Worm (Caenorhabditis elegans) whole organism, L4 larva: Measurements from ENCODE around the gene mfsd-13.2.

ENCODE experiments used
- D1046.2 ChIP-seq: fragments of 200-800 bp; sonication (Bioruptor generic); IDR thresholded peaks from 2 replicates; pipeline ENCODE4 v1.3.6; 2022; ENCODE audit warnings: missing genetic modification characterization, missing compliant biosample characterization
- F26F4.8 ChIP-seq: fragments of 200-800 bp; sonication (Bioruptor generic); conservative IDR thresholded peaks from 2 replicates; pipeline ENCODE4 v1.3.6; 2022; ENCODE audit warnings: missing genetic modification characterization, missing compliant biosample characterization
- T20F7.1 ChIP-seq: fragments of 200-800 bp; sonication (Bioruptor generic); optimal IDR thresholded peaks from 2 replicates; lab custom pipeline; 2018; ENCODE audit warnings: mild to moderate bottlenecking, missing genetic modification characterization, missing compliant biosample characterization
- Y5F2A.4 ChIP-seq: fragments of 200-800 bp; sonication (Bioruptor generic); optimal IDR thresholded peaks from 2 replicates; lab custom pipeline; 2018; ENCODE audit warnings: mild to moderate bottlenecking, missing genetic modification characterization, missing compliant biosample characterization
- ZK337.2 ChIP-seq: fragments of 200-800 bp; sonication (Bioruptor generic); IDR thresholded peaks from 2 replicates; pipeline ENCODE4 v1.3.6; 2022; ENCODE audit warnings: missing genetic modification reagents, missing genetic modification characterization, missing compliant biosample characterization
- ZK546.5 ChIP-seq, 2 experiments: sonication (generic microtip); optimal IDR thresholded peaks; 2 replicates each; lab custom pipeline; 2017; ENCODE audit warnings: missing biosample characterization in 2 of 2, missing genetic modification characterization in 2 of 2
- aha-1 ChIP-seq: fragments of 150-350 bp; peaks from one replicate; lab custom pipeline; 2014; ENCODE audit warnings: missing biosample characterization, missing genetic modification characterization
- ama-1 ChIP-seq: fragments of 150-350 bp; optimal IDR thresholded peaks from 2 replicates; lab custom pipeline; 2014; ENCODE audit warnings: inconsistent platforms, mixed read lengths
- ceh-20 ChIP-seq: fragments of 200-800 bp; sonication (Bioruptor generic); IDR thresholded peaks from 2 replicates; pipeline ENCODE4 v1.3.6; 2022; ENCODE audit warnings: missing genetic modification reagents, missing genetic modification characterization, missing compliant biosample characterization
- ces-1 ChIP-seq: fragments of 150-350 bp; sonication (generic microtip); optimal IDR thresholded peaks from 4 replicates; lab custom pipeline; 2014; ENCODE audit warnings: missing biosample characterization, missing genetic modification reagents, missing genetic modification characterization
- daf-8 ChIP-seq: fragments of 200-800 bp; sonication (Bioruptor generic); IDR thresholded peaks from 2 replicates; pipeline ENCODE4 v1.3.6; 2022; ENCODE audit warnings: missing genetic modification characterization, missing compliant biosample characterization
- dmd-6 ChIP-seq: fragments of 200-800 bp; sonication (Bioruptor generic); IDR thresholded peaks from 2 replicates; pipeline ENCODE4 v1.3.6; 2022; ENCODE audit warnings: missing genetic modification reagents, missing genetic modification characterization, missing compliant biosample characterization
- dmd-8 ChIP-seq: fragments of 200-800 bp; sonication (Bioruptor generic); IDR thresholded peaks from 2 replicates; pipeline ENCODE4 v1.3.6; 2022; ENCODE audit warnings: missing genetic modification characterization, missing compliant biosample characterization
- dmd-9 ChIP-seq: fragments of 200-800 bp; sonication (Bioruptor generic); IDR thresholded peaks from 2 replicates; pipeline ENCODE4 v1.3.6; 2022; ENCODE audit warnings: missing genetic modification reagents, missing genetic modification characterization, missing compliant biosample characterization
- dve-1 ChIP-seq: sonication (generic microtip); optimal IDR thresholded peaks from 2 replicates; lab custom pipeline; 2017; ENCODE audit warnings: antibody characterized with exemption, mild to moderate bottlenecking, missing genetic modification characterization, missing compliant biosample characterization; ENCODE audit not compliant: insufficient read depth
- egl-27 ChIP-seq: sonication (generic microtip); optimal IDR thresholded peaks from 3 replicates; lab custom pipeline; 2017; ENCODE audit warnings: missing biosample characterization, missing genetic modification reagents, missing genetic modification characterization
- hif-1 ChIP-seq, 2 experiments: sonication (generic microtip); optimal IDR thresholded peaks; 2 replicates each; lab custom pipeline; 2016 to 2017; ENCODE audit warnings: missing compliant biosample characterization in 2 of 2, missing genetic modification characterization in 2 of 2, missing genetic modification reagents in 2 of 2, missing genotype in 2 of 2, mild to moderate bottlenecking in 1 of 2
- hlh-11 ChIP-seq: fragments of 200-800 bp; sonication (Bioruptor generic); optimal IDR thresholded peaks from 2 replicates; lab custom pipeline; 2018; ENCODE audit warnings: mild to moderate bottlenecking, missing genetic modification characterization, missing compliant biosample characterization
- hlh-30 ChIP-seq: sonication (generic microtip); optimal IDR thresholded peaks from 2 replicates; lab custom pipeline; 2017; ENCODE audit warnings: antibody characterized with exemption, mild to moderate bottlenecking, missing genetic modification characterization, missing compliant biosample characterization; ENCODE audit not compliant: insufficient read depth
- hmg-1.1 ChIP-seq: fragments of 200-800 bp; sonication (Bioruptor generic); IDR thresholded peaks from 2 replicates; pipeline ENCODE4 v1.3.6; 2022; ENCODE audit warnings: missing genetic modification reagents, missing genetic modification characterization, missing compliant biosample characterization
- jun-1 ChIP-seq: fragments of 150-350 bp; optimal IDR thresholded peaks from 2 replicates; lab custom pipeline; 2014; ENCODE audit warnings: missing biosample characterization, missing genetic modification reagents, missing genetic modification characterization
- lin-1 ChIP-seq: fragments of 200-800 bp; sonication (Bioruptor generic); IDR thresholded peaks from 2 replicates; pipeline ENCODE4 v1.3.6; 2022; ENCODE audit warnings: missing genetic modification reagents, missing genetic modification characterization, missing compliant biosample characterization
- lin-13 ChIP-seq: fragments of 150-350 bp; optimal IDR thresholded peaks from 2 replicates; lab custom pipeline; 2014; ENCODE audit warnings: missing biosample characterization, missing genetic modification reagents, missing genetic modification characterization
- lin-29 ChIP-seq: fragments of 200-800 bp; sonication (Bioruptor generic); IDR thresholded peaks from 2 replicates; pipeline ENCODE4 v1.3.6; 2022; ENCODE audit warnings: missing genetic modification reagents, missing genetic modification characterization, missing compliant biosample characterization
- lin-38 ChIP-seq: fragments of 200-800 bp; sonication (Bioruptor generic); IDR thresholded peaks from 2 replicates; pipeline ENCODE4 v1.3.6; 2022; ENCODE audit warnings: missing genetic modification reagents, missing genetic modification characterization, missing compliant biosample characterization
- madf-9 ChIP-seq: fragments of 200-800 bp; sonication (Bioruptor generic); conservative IDR thresholded peaks from 2 replicates; pipeline ENCODE4 v1.3.6; 2022; ENCODE audit warnings: missing genetic modification reagents, missing genetic modification characterization, missing compliant biosample characterization
- mdl-1 ChIP-seq, 2 experiments: fragments of 150-350 bp in 1 of 2; sonication (generic microtip) in 1 of 2; optimal IDR thresholded peaks; 2 replicates each; lab custom pipeline; 2014 to 2017; ENCODE audit warnings: missing biosample characterization in 2 of 2, missing genetic modification characterization in 2 of 2
- mep-1 ChIP-seq: fragments of 150-350 bp; sonication (generic microtip); optimal IDR thresholded peaks from 3 replicates; lab custom pipeline; 2014; ENCODE audit warnings: missing biosample characterization, missing genetic modification characterization
- mes-2 ChIP-seq: sonication (generic microtip); optimal IDR thresholded peaks from 2 replicates; lab custom pipeline; 2016; ENCODE audit warnings: missing genotype, mild to moderate bottlenecking, missing genetic modification characterization, missing compliant biosample characterization; ENCODE audit not compliant: poor library complexity, severe bottlenecking
- mxl-3 ChIP-seq: fragments of 200-800 bp; sonication (Bioruptor generic); optimal IDR thresholded peaks from 2 replicates; lab custom pipeline; 2018; ENCODE audit warnings: mild to moderate bottlenecking, missing genetic modification characterization, missing compliant biosample characterization
- nhr-10 ChIP-seq: fragments of 150-350 bp; optimal IDR thresholded peaks from 2 replicates; lab custom pipeline; 2014; ENCODE audit warnings: missing biosample characterization, missing genetic modification characterization
- nhr-102 ChIP-seq: sonication (generic microtip); optimal IDR thresholded peaks from 2 replicates; lab custom pipeline; 2016; ENCODE audit warnings: mild to moderate bottlenecking, missing genetic modification characterization, moderate library complexity, missing compliant biosample characterization
- nhr-28 ChIP-seq: fragments of 150-350 bp; optimal IDR thresholded peaks from 2 replicates; lab custom pipeline; 2014; ENCODE audit warnings: missing biosample characterization, missing genetic modification characterization
- nhr-41 ChIP-seq: fragments of 200-800 bp; sonication (Bioruptor generic); IDR thresholded peaks from 2 replicates; pipeline ENCODE4 v1.3.6; 2022; ENCODE audit warnings: missing genetic modification reagents, missing genetic modification characterization, missing compliant biosample characterization
- nhr-77 ChIP-seq: fragments of 150-350 bp; optimal IDR thresholded peaks from 2 replicates; lab custom pipeline; 2014; ENCODE audit warnings: missing biosample characterization, missing genetic modification characterization
- saeg-2 ChIP-seq: fragments of 200-800 bp; sonication (Bioruptor generic); IDR thresholded peaks from 2 replicates; pipeline ENCODE4 v1.3.6; 2022; ENCODE audit warnings: missing genetic modification reagents, missing genetic modification characterization, missing compliant biosample characterization
- sdz-12 ChIP-seq: fragments of 200-800 bp; sonication (Bioruptor generic); optimal IDR thresholded peaks from 2 replicates; lab custom pipeline; 2018; ENCODE audit warnings: mild to moderate bottlenecking, missing genetic modification characterization, missing compliant biosample characterization
- set-16 ChIP-seq: fragments of 200-800 bp; sonication (Bioruptor generic); IDR thresholded peaks from 2 replicates; pipeline ENCODE4 v1.3.6; 2022; ENCODE audit warnings: missing genetic modification reagents, missing genetic modification characterization, missing compliant biosample characterization
- skn-1 ChIP-seq: fragments of 150-350 bp; optimal IDR thresholded peaks from 2 replicates; lab custom pipeline; 2014; ENCODE audit warnings: missing biosample characterization, missing genetic modification characterization
- snpc-1.2 ChIP-seq: fragments of 200-800 bp; sonication (Bioruptor generic); IDR thresholded peaks from 2 replicates; pipeline ENCODE4 v1.3.6; 2022; ENCODE audit warnings: missing genetic modification reagents, missing genetic modification characterization, missing compliant biosample characterization
- unc-39 ChIP-seq: sonication (generic microtip); optimal IDR thresholded peaks from 2 replicates; lab custom pipeline; 2017; ENCODE audit warnings: missing biosample characterization, missing genetic modification characterization
- zip-11 ChIP-seq: fragments of 200-800 bp; sonication (Bioruptor generic); IDR thresholded peaks from 2 replicates; pipeline ENCODE4 v1.3.6; 2022; ENCODE audit warnings: missing genetic modification characterization, missing compliant biosample characterization

Gene mfsd-13.2

DNA sequence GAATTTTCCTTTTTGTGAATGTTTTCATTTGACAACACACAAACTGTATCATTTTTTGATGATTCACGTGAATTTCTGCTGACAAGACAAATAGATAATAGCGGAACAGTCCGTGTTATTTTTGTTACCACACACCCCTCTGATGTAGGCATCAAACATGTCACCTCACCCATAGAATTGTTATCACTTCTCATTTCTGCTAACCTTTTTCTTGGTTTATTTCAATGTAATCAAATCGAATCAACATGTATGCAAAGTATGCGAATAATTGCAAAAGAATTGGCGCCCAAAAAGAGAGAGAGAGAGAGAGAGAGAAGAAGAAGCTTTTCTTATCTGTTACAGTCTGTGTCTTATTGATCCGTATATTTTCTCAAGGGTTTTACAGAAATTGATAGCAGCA lies 8.2 kb downstream of the mfsd-13.2 start (continued):
- TF ChIP-seq nhr-10 (tag; lab: Kevin White, UChicago) = no peak
- TF ChIP-seq mxl-3 (GFP tag; lab: Kevin White, UChicago) = peak; percentile 33
- no peak for TF ChIP-seq ces-1 (GFP tag; lab: Kevin White, UChicago)
- no peak for TF ChIP-seq dmd-8 (GFP tag; lab: Robert Waterston, UW)
- no peak for TF ChIP-seq unc-39

DNA sequence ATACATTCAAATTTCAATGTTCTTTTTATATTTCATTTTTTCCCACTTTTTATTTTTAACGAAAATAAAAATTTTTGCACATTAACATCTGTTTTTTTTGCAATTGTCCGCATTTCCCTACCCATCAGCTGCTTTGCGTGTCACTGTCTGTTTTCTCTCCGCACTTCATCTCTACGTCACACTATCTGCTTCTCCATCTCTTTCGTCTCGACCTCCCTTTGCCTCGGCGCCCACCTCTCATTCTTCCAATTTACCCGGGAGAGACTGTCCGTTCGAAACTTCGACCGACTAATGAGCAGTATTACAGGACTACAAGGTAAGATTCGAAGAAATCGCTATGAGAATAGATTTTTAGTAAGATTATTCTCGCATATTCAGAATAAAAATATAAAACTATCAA lies 10.3 kb downstream of the mfsd-13.2 start, which contains the start of gene C27H5.2:
Gene C27H5.2 (plus strand): TSS at position 190 of the 400 bp plus-strand sequence.
- TF ChIP-seq hmg-1.1 = 0 out of 2 replicates have a peak, but pooled peaks have one; percentile 18
- no peak for TF ChIP-seq dmd-9
- TF ChIP-seq dve-1 = peak; percentile 8
- TF ChIP-seq mes-2 (tag; lab: Kevin White, UChicago) = peak; percentile 47
- peak; percentile 20 for TF ChIP-seq nhr-102 (tag; lab: Kevin White, UChicago)
- TF ChIP-seq ama-1 (lab: Kevin White, UChicago) = peak; percentile 84
- no peak for TF ChIP-seq F26F4.8
- TF ChIP-seq D1046.2 (GFP tag; lab: Robert Waterston, UW) = no peak
- TF ChIP-seq dmd-6 = peak; percentile 7; the same call in 1 of the 2 replicates
- no peak for TF ChIP-seq nhr-41 (GFP tag; lab: Robert Waterston, UW)
- TF ChIP-seq nhr-28 (tag; lab: Kevin White, UChicago) = peak; percentile 26
- TF ChIP-seq hlh-11 (tag; lab: Kevin White, UChicago) = peak; percentile 68
- TF ChIP-seq hlh-30 = peak; percentile 8
- TF ChIP-seq set-16 (GFP tag; lab: Robert Waterston, UW) = no peak
- TF ChIP-seq mep-1 (tag; lab: Kevin White, UChicago) = peak; percentile 29
- no peak for TF ChIP-seq daf-8 (GFP tag; lab: Robert Waterston, UW)
- TF ChIP-seq, all 104 proteins: peak for 10

DNA sequence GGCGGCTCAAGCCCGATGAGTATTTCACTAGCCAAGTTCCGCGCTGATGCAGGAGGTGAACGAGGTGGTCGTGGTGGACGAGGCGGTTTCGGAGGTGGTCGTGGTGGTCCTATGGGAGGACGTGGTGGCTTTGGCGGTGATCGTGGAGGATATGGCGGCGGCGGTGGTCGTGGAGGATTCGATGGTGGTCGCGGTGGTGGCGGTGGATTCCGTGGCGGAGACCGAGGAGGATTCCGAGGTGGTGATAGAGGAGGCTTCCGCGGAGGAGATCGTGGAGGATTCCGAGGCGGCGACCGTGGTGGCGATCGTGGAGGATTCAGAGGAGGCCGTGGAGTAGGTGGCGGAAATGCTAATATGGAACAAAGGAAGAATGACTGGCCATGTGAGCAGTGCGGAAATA lies 10.9 kb downstream of the mfsd-13.2 start:
- TF ChIP-seq madf-9 (GFP tag; lab: Robert Waterston, UW) (no peak), set-16 (GFP tag; lab: Robert Waterston, UW) (peak; percentile 96)
- TF ChIP-seq, all 104 proteins: peak for 1

DNA sequence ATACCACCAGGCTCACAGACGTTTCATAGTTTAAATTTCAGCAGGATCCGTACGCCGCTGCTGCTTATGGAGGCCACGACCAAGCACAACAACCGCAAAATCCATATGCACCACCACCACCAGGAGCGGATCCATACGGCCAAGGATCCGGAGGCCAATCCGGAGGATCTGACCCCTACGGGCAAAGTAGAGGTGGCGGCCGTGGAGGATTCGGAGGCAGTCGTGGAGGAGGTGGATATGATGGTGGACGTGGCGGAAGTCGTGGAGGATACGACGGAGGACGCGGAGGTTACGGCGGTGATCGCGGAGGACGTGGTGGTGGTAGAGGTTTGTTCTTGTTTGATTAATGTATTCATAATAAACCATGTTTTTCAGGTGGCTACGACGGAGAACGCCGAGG lies 12.6 kb downstream of the mfsd-13.2 start:
- peak; percentile 89 for TF ChIP-seq set-16 (GFP tag; lab: Robert Waterston, UW)

DNA sequence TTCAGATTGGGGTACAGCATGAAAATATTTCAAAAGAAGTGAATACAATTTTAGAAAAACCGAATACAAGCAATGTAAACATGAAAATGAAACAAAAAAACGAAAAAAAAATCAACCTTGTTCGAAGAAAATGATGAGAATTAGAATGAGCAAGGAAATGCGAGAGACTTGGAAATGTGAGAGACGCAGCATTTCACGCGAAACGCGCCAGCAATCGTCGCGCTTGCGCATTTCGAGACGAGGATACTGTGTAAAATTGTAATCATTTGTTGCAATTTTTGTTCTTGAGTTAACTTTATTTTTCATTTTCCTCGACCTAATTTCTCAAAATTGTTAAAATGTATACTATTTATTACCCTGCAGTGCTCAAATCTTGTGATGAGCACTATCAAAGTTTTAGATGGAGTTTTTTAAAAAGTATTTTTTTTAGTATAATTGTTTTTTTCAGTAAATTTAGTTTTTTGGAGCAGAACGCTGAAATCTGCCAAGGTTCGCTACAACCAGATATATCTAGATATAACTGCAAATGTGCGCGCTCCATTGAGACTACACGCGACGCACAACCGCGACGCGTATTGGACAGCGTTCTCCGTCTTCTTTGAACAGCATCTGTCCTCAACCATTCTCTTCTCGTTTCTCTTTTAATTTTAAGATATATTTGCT lies 13.5 kb downstream of the mfsd-13.2 start, which contains the start of gene fust-1:
Gene fust-1 (plus strand): TSS at position 613 of the 663 bp plus-strand sequence.
- TF ChIP-seq saeg-2 (peak; percentile 87), dve-1 (peak; percentile 97), nhr-77 (tag; lab: Kevin White, UChicago) (peak; percentile 85), skn-1 (tag; lab: Kevin White, UChicago) (peak; percentile 87), mdl-1 (tag; optimal IDR thresholded peaks at IDR 0.05; lab: Kevin White, UChicago) (peak in 1 of 2 experiments; percentile 68), lin-29 (GFP tag; lab: Robert Waterston, UW) (peak; percentile 84), lin-13 (peak; percentile 94), nhr-102 (tag; lab: Kevin White, UChicago) (peak; percentile 94), zip-11 (GFP tag; lab: Robert Waterston, UW) (no peak), jun-1 (tag; lab: Kevin White, UChicago) (peak; percentile 85), ZK337.2 (no peak; the same call in 1 of the 2 replicates), hlh-11 (tag; lab: Kevin White, UChicago) (peak; percentile 95), mes-2 (tag; lab: Kevin White, UChicago) (peak; percentile 96), lin-38 (GFP tag; lab: Robert Waterston, UW) (peak; percentile 96), ZK546.5 (tag; optimal IDR thresholded peaks at IDR 0.05; lab: Kevin White, UChicago) (peak in 1 of 2 experiments; percentile 64), ceh-20 (GFP tag; lab: Robert Waterston, UW) (peak; percentile 94), hif-1 (tag; optimal IDR thresholded peaks at IDR 0.05; lab: Kevin White, UChicago) (peak; percentile 36 to 71), aha-1 (peak; percentile 98), Y5F2A.4 (peak; percentile 21), hmg-1.1 (peak; percentile 94), sdz-12 (GFP tag; lab: Kevin White, UChicago) (no peak), lin-1 (GFP tag; lab: Robert Waterston, UW) (peak; percentile 89), T20F7.1 (GFP tag; lab: Kevin White, UChicago) (peak; percentile 90), egl-27 (tag; lab: Kevin White, UChicago) (no peak), snpc-1.2 (GFP tag; lab: Robert Waterston, UW) (peak; percentile 78)
